Worm (Caenorhabditis elegans) whole organism, young adult: ENCODE measurements around the gene cogc-6.

Experiments used
- D2030.7 ChIP-seq: fragments of 200-800 bp; sonication (Bioruptor generic); IDR thresholded peaks from 2 replicates; pipeline ENCODE4 v1.3.6; 2022; ENCODE audit warnings: missing genetic modification reagents, missing genetic modification characterization, missing compliant biosample characterization
- F33H1.4 ChIP-seq: fragments of 200-800 bp; sonication (Bioruptor generic); IDR thresholded peaks from 2 replicates; pipeline ENCODE4 v1.3.6; 2022; ENCODE audit warnings: missing genetic modification reagents, missing genetic modification characterization, missing compliant biosample characterization
- F39B2.1 ChIP-seq: fragments of 200-800 bp; sonication (Bioruptor generic); IDR thresholded peaks from 2 replicates; pipeline ENCODE4 v1.3.6; 2022; ENCODE audit warnings: missing genetic modification reagents, missing genetic modification characterization, missing compliant biosample characterization
- F52B5.7 ChIP-seq: sonication (generic microtip); optimal IDR thresholded peaks from 2 replicates; lab custom pipeline; 2016; ENCODE audit warnings: mild to moderate bottlenecking, missing genetic modification characterization, missing compliant biosample characterization
- F57C9.4 ChIP-seq: sonication (generic microtip); optimal IDR thresholded peaks from 2 replicates; lab custom pipeline; 2017; ENCODE audit warnings: mild to moderate bottlenecking, missing genetic modification characterization, missing compliant biosample characterization
- K11D2.4 ChIP-seq: fragments of 200-800 bp; sonication (Bioruptor generic); IDR thresholded peaks from 2 replicates; pipeline ENCODE4 v1.3.6; 2022; ENCODE audit warnings: missing genetic modification reagents, missing genetic modification characterization, missing compliant biosample characterization
- T07F8.4 ChIP-seq: sonication (generic microtip); optimal IDR thresholded peaks from 2 replicates; lab custom pipeline; 2016; ENCODE audit warnings: mild to moderate bottlenecking, missing genetic modification characterization, moderate library complexity, missing compliant biosample characterization
- Y53F4B.3 ChIP-seq: fragments of 200-800 bp; sonication (Bioruptor generic); IDR thresholded peaks from 2 replicates; pipeline ENCODE4 v1.3.6; 2022; ENCODE audit warnings: missing genetic modification reagents, missing genetic modification characterization, missing compliant biosample characterization
- Y53G8AR.9 ChIP-seq: fragments of 200-800 bp; sonication (Bioruptor generic); conservative IDR thresholded peaks from 2 replicates; pipeline ENCODE4 v1.3.6; 2022; ENCODE audit warnings: missing genetic modification reagents, missing genetic modification characterization, missing compliant biosample characterization
- Y67H2A.10 ChIP-seq: fragments of 200-800 bp; sonication (Bioruptor generic); conservative IDR thresholded peaks from 2 replicates; pipeline ENCODE4 v1.3.6; 2022; ENCODE audit warnings: missing genetic modification reagents, missing genetic modification characterization, missing compliant biosample characterization
- attf-6 ChIP-seq: fragments of 200-800 bp; sonication (Bioruptor generic); IDR thresholded peaks from 2 replicates; pipeline ENCODE4 v1.3.6; 2022; ENCODE audit warnings: missing genetic modification reagents, missing genetic modification characterization, missing compliant biosample characterization
- bed-2 ChIP-seq: fragments of 200-800 bp; sonication (Bioruptor generic); IDR thresholded peaks from 2 replicates; pipeline ENCODE4 v1.3.6; 2022; ENCODE audit warnings: missing genetic modification reagents, missing genetic modification characterization, missing compliant biosample characterization
- ceh-58 ChIP-seq: fragments of 200-800 bp; sonication (Bioruptor generic); IDR thresholded peaks from 2 replicates; pipeline ENCODE4 v1.3.6; 2022; ENCODE audit warnings: missing genetic modification characterization, missing compliant biosample characterization
- dox-1 ChIP-seq: fragments of 200-800 bp; sonication (Bioruptor generic); IDR thresholded peaks from 2 replicates; pipeline ENCODE4 v1.3.6; 2022; ENCODE audit warnings: missing genetic modification reagents, missing genetic modification characterization, missing compliant biosample characterization
- egl-44 ChIP-seq: fragments of 200-800 bp; sonication (Bioruptor generic); IDR thresholded peaks from 2 replicates; pipeline ENCODE4 v1.3.6; 2022; ENCODE audit warnings: missing genetic modification reagents, missing genetic modification characterization, missing compliant biosample characterization
- ets-4 ChIP-seq: fragments of 200-800 bp; sonication (Bioruptor generic); optimal IDR thresholded peaks from 2 replicates; lab custom pipeline; 2018; ENCODE audit warnings: mild to moderate bottlenecking, missing genetic modification characterization, missing compliant biosample characterization
- hlh-12 ChIP-seq: sonication (generic microtip); optimal IDR thresholded peaks from 2 replicates; lab custom pipeline; 2016; ENCODE audit warnings: missing genetic modification characterization, missing compliant biosample characterization
- hmg-20 ChIP-seq: fragments of 200-800 bp; sonication (Bioruptor generic); IDR thresholded peaks from 2 replicates; pipeline ENCODE4 v1.3.6; 2022; ENCODE audit warnings: missing genetic modification reagents, missing genetic modification characterization, missing compliant biosample characterization
- hsf-1 ChIP-seq: fragments of 200-800 bp; sonication (Bioruptor generic); IDR thresholded peaks from 2 replicates; pipeline ENCODE4 v1.3.6; 2022; ENCODE audit warnings: missing genetic modification reagents, missing genetic modification characterization, missing compliant biosample characterization
- let-526 ChIP-seq: fragments of 200-800 bp; sonication (Bioruptor generic); IDR thresholded peaks from 2 replicates; pipeline ENCODE4 v1.3.6; 2022; ENCODE audit warnings: missing genetic modification reagents, missing genetic modification characterization, missing compliant biosample characterization
- lir-1 ChIP-seq: fragments of 200-800 bp; sonication (Bioruptor generic); conservative IDR thresholded peaks from 2 replicates; pipeline ENCODE4 v1.3.6; 2022; ENCODE audit warnings: missing genetic modification reagents, missing genetic modification characterization, missing compliant biosample characterization
- nhr-120 ChIP-seq: fragments of 200-800 bp; sonication (Bioruptor generic); IDR thresholded peaks from 2 replicates; pipeline ENCODE4 v1.3.6; 2022; ENCODE audit warnings: missing genetic modification characterization, missing compliant biosample characterization
- nhr-80 ChIP-seq: sonication (generic microtip); optimal IDR thresholded peaks from 2 replicates; lab custom pipeline; 2016; ENCODE audit warnings: missing genetic modification characterization, missing compliant biosample characterization
- pbrm-1 ChIP-seq: fragments of 200-800 bp; sonication (Bioruptor generic); IDR thresholded peaks from 2 replicates; pipeline ENCODE4 v1.3.6; 2022; ENCODE audit warnings: missing genetic modification reagents, missing genetic modification characterization, missing compliant biosample characterization
- rcor-1 ChIP-seq: fragments of 200-800 bp; sonication (Bioruptor generic); IDR thresholded peaks from 2 replicates; pipeline ENCODE4 v1.3.6; 2022; ENCODE audit warnings: missing genetic modification reagents, missing genetic modification characterization, missing compliant biosample characterization
- sea-2 ChIP-seq: fragments of 200-800 bp; sonication (Bioruptor generic); IDR thresholded peaks from 2 replicates; pipeline ENCODE4 v1.3.6; 2022; ENCODE audit warnings: missing genetic modification characterization, missing compliant biosample characterization
- snpc-1.1 ChIP-seq: sonication (generic microtip); optimal IDR thresholded peaks from 2 replicates; lab custom pipeline; 2017; ENCODE audit warnings: missing genetic modification characterization, mild to moderate bottlenecking, missing compliant biosample characterization, antibody characterized with exemption, moderate library complexity, missing genotype, missing genetic modification reagents; ENCODE audit not compliant: insufficient read depth
- sptf-2 ChIP-seq: fragments of 200-800 bp; sonication (Bioruptor generic); optimal IDR thresholded peaks from 2 replicates; lab custom pipeline; 2018; ENCODE audit warnings: mild to moderate bottlenecking, missing genetic modification characterization, missing compliant biosample characterization
- tbx-9 ChIP-seq: sonication (generic microtip); optimal IDR thresholded peaks from 2 replicates; lab custom pipeline; 2016; ENCODE audit warnings: borderline replicate concordance, missing genetic modification characterization, inconsistent platforms, missing compliant biosample characterization
- zfh-2 ChIP-seq: fragments of 200-800 bp; sonication (Bioruptor generic); conservative IDR thresholded peaks from 2 replicates; pipeline ENCODE4 v1.3.6; 2022; ENCODE audit warnings: missing genetic modification reagents, missing genetic modification characterization, missing compliant biosample characterization
- ztf-26 ChIP-seq: sonication (generic microtip); optimal IDR thresholded peaks from 2 replicates; lab custom pipeline; 2017; ENCODE audit warnings: missing genetic modification characterization, missing compliant biosample characterization
- ztf-3 ChIP-seq: fragments of 200-800 bp; sonication (Bioruptor generic); optimal IDR thresholded peaks from 2 replicates; lab custom pipeline; 2018; ENCODE audit warnings: mild to moderate bottlenecking, missing genetic modification characterization, missing compliant biosample characterization
- ztf-6 ChIP-seq: fragments of 200-800 bp; sonication (Bioruptor generic); IDR thresholded peaks from 2 replicates; pipeline ENCODE4 v1.3.6; 2022; ENCODE audit warnings: missing genetic modification reagents, missing genetic modification characterization, missing compliant biosample characterization

cogc-6 gene

ce11 chrV:8212816-8213215, 8.3 kb downstream of the cogc-6 start:
- TF ChIP-seq nhr-80 (peak; percentile 67), dox-1 (GFP tag; lab: Robert Waterston, UW) (no peak)

DNA sequence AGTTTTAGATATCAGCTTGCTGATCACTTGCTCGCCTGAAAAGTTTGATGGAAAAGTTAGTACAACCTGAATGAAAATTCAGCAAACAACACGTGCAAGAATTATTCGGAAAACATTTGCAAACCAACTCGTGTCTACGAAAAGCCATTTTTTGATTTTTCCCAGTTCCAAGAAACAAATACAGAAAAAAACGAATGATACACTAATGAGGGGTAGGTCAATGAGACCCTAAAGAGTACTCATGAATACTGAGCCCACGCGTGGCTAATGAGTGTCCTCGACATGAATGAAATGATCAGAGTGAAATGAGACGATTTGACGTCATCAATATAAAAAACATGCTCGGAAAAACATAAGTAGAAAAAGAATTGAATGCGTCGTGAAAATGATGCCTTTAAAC, 9.1 kb downstream of the cogc-6 start:
- TF ChIP-seq ets-4 (GFP tag; lab: Kevin White, UChicago) (no peak), zfh-2 (GFP tag; lab: Robert Waterston, UW) (no peak), tbx-9 (tag; lab: Kevin White, UChicago) (no peak), pbrm-1 (GFP tag; lab: Robert Waterston, UW) (no peak), F57C9.4 (tag; lab: Kevin White, UChicago) (no peak), lir-1 (GFP tag; lab: Robert Waterston, UW) (no peak)

- TF ChIP-seq F57C9.4 (tag; lab: Kevin White, UChicago), result no peak
- no peak for TF ChIP-seq nhr-120
- TF ChIP-seq sea-2 (GFP tag; lab: Robert Waterston, UW), result no peak
- TF ChIP-seq K11D2.4 (GFP tag; lab: Robert Waterston, UW), result no peak
- no peak for TF ChIP-seq zfh-2 (GFP tag; lab: Robert Waterston, UW)
- no peak for TF ChIP-seq D2030.7 (GFP tag; lab: Robert Waterston, UW)
- no peak for TF ChIP-seq attf-6 (GFP tag; lab: Robert Waterston, UW)
- no peak for TF ChIP-seq F33H1.4 (GFP tag; lab: Robert Waterston, UW)
- no peak for TF ChIP-seq F39B2.1
- TF ChIP-seq Y53F4B.3 (GFP tag; lab: Robert Waterston, UW), result no peak
Measured at ce11 chrV:8210527-8210926, 10.6 kb downstream of the cogc-6 start.

ce11 chrV:8206931-8207330, 14.2 kb downstream of the cogc-6 start, which contains the start of gene timp-1:
timp-1 (plus strand) TSS chrV:8207235.
- no peak for TF ChIP-seq T07F8.4 (tag; lab: Kevin White, UChicago)
- no peak for TF ChIP-seq ztf-6 (GFP tag; lab: Robert Waterston, UW)
- TF ChIP-seq egl-44 (GFP tag; lab: Robert Waterston, UW), result no peak
- no peak for TF ChIP-seq F57C9.4 (tag; lab: Kevin White, UChicago)
- TF ChIP-seq ztf-26, result no peak
- no peak for TF ChIP-seq bed-2 (GFP tag; lab: Robert Waterston, UW)
- no peak for TF ChIP-seq let-526 (GFP tag; lab: Robert Waterston, UW)
- TF ChIP-seq ceh-58, result no peak
- TF ChIP-seq sea-2 (GFP tag; lab: Robert Waterston, UW), result no peak
- no peak for TF ChIP-seq sptf-2 (GFP tag; lab: Kevin White, UChicago)
- TF ChIP-seq hlh-12, result no peak
- TF ChIP-seq F52B5.7 (tag; lab: Kevin White, UChicago), result no peak
- no peak for TF ChIP-seq Y67H2A.10 (GFP tag; lab: Robert Waterston, UW)
- no peak for TF ChIP-seq snpc-1.1 (tag; lab: Kevin White, UChicago)
- no peak for TF ChIP-seq ztf-3 (GFP tag; lab: Kevin White, UChicago)
- TF ChIP-seq hmg-20 (GFP tag; lab: Robert Waterston, UW), result no peak
- TF ChIP-seq hsf-1 (GFP tag; lab: Robert Waterston, UW), result no peak
- no peak for TF ChIP-seq Y53G8AR.9 (GFP tag; lab: Robert Waterston, UW)
- TF ChIP-seq rcor-1 (GFP tag; lab: Robert Waterston, UW), result no peak
